Fruit fly (Drosophila melanogaster) whole organism, embryonic: ENCODE data around the gene twf.

Experiments used
- ATbp ChIP-seq: fragments of 200-800 bp; sonication (Bioruptor generic); optimal IDR thresholded peaks from 2 replicates; lab custom pipeline; 2017; ENCODE audit warnings: missing biosample characterization, mild to moderate bottlenecking, missing genetic modification characterization, missing genetic modification reagents
- B-H1 ChIP-seq: fragments of 200-800 bp; sonication (Bioruptor generic); IDR thresholded peaks from 3 replicates; pipeline ENCODE4 v1.3.6; 2022; ENCODE audit warnings: missing biosample characterization, missing genetic modification characterization
- Blimp-1 ChIP-seq: fragments of 200-800 bp; sonication (Bioruptor generic); optimal IDR thresholded peaks from 3 replicates; lab custom pipeline; 2018; ENCODE audit warnings: missing biosample characterization, missing genetic modification characterization, mild to moderate bottlenecking, moderate library complexity, missing genetic modification reagents
- CG10209 ChIP-seq: fragments of 200-800 bp; sonication (Bioruptor generic); optimal IDR thresholded peaks from 3 replicates; lab custom pipeline; 2017; ENCODE audit warnings: missing biosample characterization, mild to moderate bottlenecking, missing genetic modification characterization, missing genetic modification reagents
- CG11504 ChIP-seq: fragments of 200-800 bp; sonication (Bioruptor generic); optimal IDR thresholded peaks from 3 replicates; lab custom pipeline; 2019; ENCODE audit warnings: missing biosample characterization, mild to moderate bottlenecking, missing genetic modification characterization, moderate library complexity
- CG12155 ChIP-seq: fragments of 200-800 bp; sonication (Bioruptor generic); optimal IDR thresholded peaks from 3 replicates; lab custom pipeline; 2016; ENCODE audit warnings: missing biosample characterization, missing genetic modification characterization
- CG14965 ChIP-seq: fragments of 200-800 bp; sonication (Bioruptor generic); optimal IDR thresholded peaks from 2 replicates; lab custom pipeline; 2016; ENCODE audit warnings: missing biosample characterization, missing genetic modification characterization, borderline replicate concordance
- CG15514 ChIP-seq: fragments of 200-800 bp; sonication (Bioruptor generic); optimal IDR thresholded peaks from 3 replicates; lab custom pipeline; 2017; ENCODE audit warnings: missing biosample characterization, missing genetic modification characterization, mild to moderate bottlenecking, moderate library complexity, missing genetic modification reagents
- CG15601 ChIP-seq: fragments of 200-800 bp; sonication (Bioruptor generic); optimal IDR thresholded peaks from 3 replicates; lab custom pipeline; 2019; ENCODE audit warnings: missing biosample characterization, mild to moderate bottlenecking, missing genetic modification characterization, moderate library complexity
- CG17568 ChIP-seq: fragments of 200-800 bp; sonication (Bioruptor generic); optimal IDR thresholded peaks from 2 replicates; lab custom pipeline; 2018; ENCODE audit warnings: missing biosample characterization, mild to moderate bottlenecking, missing genetic modification characterization, moderate library complexity
- CG18764 ChIP-seq: fragments of 200-800 bp; sonication (Bioruptor generic); optimal IDR thresholded peaks from 3 replicates; lab custom pipeline; 2016; ENCODE audit warnings: missing biosample characterization, missing genetic modification characterization
- CG30403 ChIP-seq: fragments of 200-800 bp; sonication (Bioruptor generic); optimal IDR thresholded peaks from 3 replicates; lab custom pipeline; 2016; ENCODE audit warnings: missing biosample characterization, missing genetic modification characterization
- CG31365 ChIP-seq: fragments of 200-800 bp; sonication (Bioruptor generic); optimal IDR thresholded peaks from 2 replicates; lab custom pipeline; 2018; ENCODE audit warnings: missing biosample characterization, mild to moderate bottlenecking, missing genetic modification characterization
- CG31388 ChIP-seq: fragments of 200-800 bp; sonication (Bioruptor generic); optimal IDR thresholded peaks from 2 replicates; lab custom pipeline; 2016; ENCODE audit warnings: missing biosample characterization, missing genetic modification characterization
- CG33213 ChIP-seq: fragments of 200-800 bp; sonication (Bioruptor generic); optimal IDR thresholded peaks from 3 replicates; lab custom pipeline; 2016; ENCODE audit warnings: missing biosample characterization, missing genetic modification characterization
- CG3407 ChIP-seq: fragments of 200-800 bp; sonication (Bioruptor generic); optimal IDR thresholded peaks from 2 replicates; lab custom pipeline; 2018; ENCODE audit warnings: missing biosample characterization, mild to moderate bottlenecking, missing genetic modification characterization
- CG34422 ChIP-seq: fragments of 200-800 bp; sonication (Bioruptor generic); IDR thresholded peaks from 3 replicates; pipeline ENCODE4 v1.3.6; 2022; ENCODE audit warnings: missing biosample characterization, missing genetic modification characterization
- CG3847 ChIP-seq: fragments of 200-800 bp; sonication (Bioruptor generic); IDR thresholded peaks from 2 replicates; pipeline ENCODE4 v1.3.6; 2022; ENCODE audit warnings: missing biosample characterization, missing genetic modification characterization
- CG4617 ChIP-seq: fragments of 200-800 bp; sonication (Bioruptor generic); optimal IDR thresholded peaks from 3 replicates; lab custom pipeline; 2016; ENCODE audit warnings: missing biosample characterization, missing genetic modification characterization, borderline replicate concordance
- CG6272 ChIP-seq: fragments of 200-800 bp; sonication (Bioruptor generic); IDR thresholded peaks from 2 replicates; pipeline ENCODE4 v1.3.6; 2022; ENCODE audit warnings: missing biosample characterization, missing genetic modification characterization
- CG7357 ChIP-seq: fragments of 200-800 bp; sonication (Bioruptor generic); IDR thresholded peaks from 3 replicates; pipeline ENCODE4 v1.3.6; 2022; ENCODE audit warnings: missing biosample characterization, missing genetic modification characterization
- CG7963 ChIP-seq: fragments of 200-800 bp; sonication (Bioruptor generic); IDR thresholded peaks from 3 replicates; pipeline ENCODE4 v1.3.6; 2022; ENCODE audit warnings: missing biosample characterization, missing genetic modification characterization; ENCODE audit not compliant: partially characterized antibody
- CTCF ChIP-seq: fragments of 200-800 bp; sonication (Bioruptor generic); optimal IDR thresholded peaks from 2 replicates; lab custom pipeline; 2017; ENCODE audit warnings: missing biosample characterization, mild to moderate bottlenecking, missing genetic modification characterization, moderate library complexity
- Fer3 ChIP-seq: fragments of 200-800 bp; sonication (Bioruptor generic); optimal IDR thresholded peaks from 2 replicates; lab custom pipeline; 2018; ENCODE audit warnings: missing biosample characterization, mild to moderate bottlenecking, missing genetic modification characterization, moderate library complexity
- Lpt ChIP-seq: fragments of >200 bp; optimal IDR thresholded peaks from 2 replicates; lab custom pipeline; 2018; ENCODE audit warnings: missing biosample characterization, missing genetic modification characterization
- NC2β ChIP-seq: fragments of 200-800 bp; sonication (Bioruptor generic); optimal IDR thresholded peaks from 2 replicates; lab custom pipeline; 2016; ENCODE audit warnings: missing biosample characterization, missing genetic modification characterization
- Neu2 ChIP-seq: fragments of 200-800 bp; sonication (Bioruptor generic); optimal IDR thresholded peaks from 3 replicates; lab custom pipeline; 2016; ENCODE audit warnings: missing biosample characterization, missing genetic modification characterization, borderline replicate concordance
- Nf-YB ChIP-seq: fragments of 200-800 bp; sonication (Bioruptor generic); optimal IDR thresholded peaks from 3 replicates; lab custom pipeline; 2019; ENCODE audit warnings: missing biosample characterization, mild to moderate bottlenecking, missing genetic modification characterization, moderate library complexity
- Ravus ChIP-seq: fragments of 200-800 bp; sonication (Bioruptor generic); IDR thresholded peaks from 2 replicates; pipeline ENCODE4 v1.3.6; 2022; ENCODE audit warnings: missing biosample characterization, missing genetic modification characterization
- Rfx ChIP-seq: fragments of 200-800 bp; sonication (Bioruptor generic); IDR thresholded peaks from 2 replicates; pipeline ENCODE4 v1.3.6; 2022; ENCODE audit warnings: missing biosample characterization, missing genetic modification characterization
- Rx ChIP-seq: fragments of 200-800 bp; sonication (Bioruptor generic); IDR thresholded peaks from 2 replicates; pipeline ENCODE4 v1.3.6; 2022; ENCODE audit warnings: missing biosample characterization, missing genetic modification characterization
- Taf1 ChIP-seq: fragments of 200-800 bp; sonication (Bioruptor generic); IDR thresholded peaks from 2 replicates; pipeline ENCODE4 v1.3.6; 2022; ENCODE audit warnings: missing biosample characterization, missing genetic modification characterization
- Xbp1 ChIP-seq: fragments of 200-800 bp; sonication (Bioruptor generic); optimal IDR thresholded peaks from 3 replicates; lab custom pipeline; 2016; ENCODE audit warnings: missing biosample characterization, mild to moderate bottlenecking, missing genetic modification characterization
- ara ChIP-seq: fragments of 200-800 bp; sonication (Bioruptor generic); IDR thresholded peaks from 2 replicates; pipeline ENCODE4 v1.3.6; 2022; ENCODE audit warnings: missing biosample characterization, missing genetic modification characterization
- ase ChIP-seq: fragments of 200-800 bp; sonication (Bioruptor generic); IDR thresholded peaks from 3 replicates; pipeline ENCODE4 v1.3.6; 2022; ENCODE audit warnings: missing biosample characterization, missing genetic modification characterization
- ash1 ChIP-seq: fragments of 200-800 bp; sonication (Bioruptor generic); optimal IDR thresholded peaks from 2 replicates; lab custom pipeline; 2018; ENCODE audit warnings: missing biosample characterization, mild to moderate bottlenecking, missing genetic modification characterization
- az2 ChIP-seq: fragments of 200-800 bp; sonication (Bioruptor generic); optimal IDR thresholded peaks from 3 replicates; lab custom pipeline; 2016; ENCODE audit warnings: missing biosample characterization, missing genetic modification characterization
- bcd ChIP-seq: fragments of 200-800 bp; sonication (Bioruptor generic); optimal IDR thresholded peaks from 2 replicates; lab custom pipeline; 2017; ENCODE audit warnings: missing biosample characterization, mild to moderate bottlenecking, missing genetic modification characterization
- ci ChIP-seq: fragments of 200-800 bp; sonication (Bioruptor generic); IDR thresholded peaks from 3 replicates; pipeline ENCODE4 v1.3.6; 2022; ENCODE audit warnings: missing biosample characterization, missing genetic modification characterization
- dysf ChIP-seq: fragments of 200-800 bp; sonication (Bioruptor generic); IDR thresholded peaks from 3 replicates; pipeline ENCODE4 v1.3.6; 2022; ENCODE audit warnings: missing biosample characterization, missing genetic modification characterization
- eve ChIP-seq, 2 experiments: fragments of >200 bp; optimal IDR thresholded peaks; 2 replicates each; lab custom pipeline; 2017; ENCODE audit warnings: missing biosample characterization in 2 of 2, missing genetic modification characterization in 2 of 2
- fd96Cb ChIP-seq: fragments of 200-800 bp; sonication (Bioruptor generic); optimal IDR thresholded peaks from 2 replicates; lab custom pipeline; 2018; ENCODE audit warnings: missing biosample characterization, mild to moderate bottlenecking, missing genetic modification characterization, moderate library complexity
- gcm ChIP-seq: fragments of 200-800 bp; sonication (Bioruptor generic); optimal IDR thresholded peaks from 2 replicates; lab custom pipeline; 2019; ENCODE audit warnings: missing biosample characterization, mild to moderate bottlenecking, missing genetic modification characterization, moderate library complexity
- hkb ChIP-seq, 2 experiments: fragments of 200-800 bp in 1 of 2; fragments of >200 bp in 1 of 2; sonication (Bioruptor generic) in 1 of 2; IDR thresholded peaks in 1 of 2; optimal IDR thresholded peaks in 1 of 2; 2 replicates each; pipeline versions ENCODE4 v1.3.6 to Lab custom; 2017 to 2022; ENCODE audit warnings: missing biosample characterization in 1 of 2, missing genetic modification characterization in 1 of 2
- jumu ChIP-seq: fragments of 200-800 bp; sonication (Bioruptor generic); optimal IDR thresholded peaks from 3 replicates; lab custom pipeline; 2016; ENCODE audit warnings: missing biosample characterization, missing genetic modification characterization
- otp ChIP-seq: fragments of 200-800 bp; sonication (Bioruptor generic); IDR thresholded peaks from 3 replicates; pipeline ENCODE4, ENCODE4 v1.3.6; 2022; ENCODE audit warnings: missing biosample characterization, missing genetic modification characterization
- pros ChIP-seq: fragments of 200-800 bp; sonication (Bioruptor generic); optimal IDR thresholded peaks from 3 replicates; lab custom pipeline; 2019; ENCODE audit warnings: missing biosample characterization, mild to moderate bottlenecking, missing genetic modification characterization, moderate library complexity
- ranshi ChIP-seq: fragments of 200-800 bp; sonication (Bioruptor generic); IDR thresholded peaks from 2 replicates; pipeline ENCODE4 v1.3.6; 2022; ENCODE audit warnings: missing biosample characterization, missing genetic modification characterization
- tx ChIP-seq: fragments of 200-800 bp; sonication (Bioruptor generic); optimal IDR thresholded peaks from 2 replicates; lab custom pipeline; 2016; ENCODE audit warnings: missing biosample characterization, missing genetic modification characterization
- yki ChIP-seq: fragments of >200 bp; optimal IDR thresholded peaks from 3 replicates; lab custom pipeline; 2018

The twf gene

dm6 chr3R:14088887-14089567, 33.4 kb upstream of the twf start, which contains the start of gene Npc2b (continued):
- TF ChIP-seq CG4617: peak; percentile 43
- TF ChIP-seq CG11504 (tag; lab: Kevin White, UChicago): peak; percentile 74
- TF ChIP-seq CG18764 (GFP tag; lab: Kevin White, UChicago): peak; percentile 17
- peak; percentile 12 for TF ChIP-seq ash1
- TF ChIP-seq eve (GFP tag; optimal IDR thresholded peaks at IDR 0.05; lab: Kevin White, UChicago): peak in 1 of 2 experiments; percentile 37
- TF ChIP-seq CG12155 (GFP tag; lab: Kevin White, UChicago): peak; percentile 47
- TF ChIP-seq CG17568 (GFP tag; lab: Kevin White, UChicago): peak; percentile 65
- peak; percentile 49 for TF ChIP-seq CG10209 (GFP tag; lab: Kevin White, UChicago)
- TF ChIP-seq az2 (GFP tag; lab: Kevin White, UChicago): peak; percentile 64
- peak; percentile 95 for TF ChIP-seq CG15514 (GFP tag; lab: Kevin White, UChicago)
- 0 out of 2 replicates have a peak, but pooled peaks have one; percentile 30 for TF ChIP-seq CG6272 (GFP tag; lab: Robert Waterston, UW)
- TF ChIP-seq ci (GFP tag; lab: Robert Waterston, UW): peak; percentile 55; the same call in 2 of the 3 replicates
- peak; percentile 99 for TF ChIP-seq CTCF (GFP tag; lab: Kevin White, UChicago)
- peak; percentile 50 for TF ChIP-seq ATbp (GFP tag; lab: Kevin White, UChicago)
- TF ChIP-seq Blimp-1 (GFP tag; lab: Kevin White, UChicago): peak; percentile 68
- TF ChIP-seq otp (GFP tag; lab: Robert Waterston, UW): 0 out of 3 replicates have a peak, but pooled peaks have one; percentile 34
- TF ChIP-seq Taf1: no peak
- peak; percentile 31 for TF ChIP-seq bcd (GFP tag; lab: Kevin White, UChicago)
- no peak for TF ChIP-seq CG31365 (tag; lab: Kevin White, UChicago)
- TF ChIP-seq tx (GFP tag; lab: Kevin White, UChicago): peak; percentile 15
- peak; percentile 55 for TF ChIP-seq Fer3
- TF ChIP-seq CG7357: 0 out of 3 replicates have a peak, but pooled peaks have one; percentile 24
- peak; percentile 80 for TF ChIP-seq Rfx (GFP tag; lab: Robert Waterston, UW)
- TF ChIP-seq CG31388: peak; percentile 18
- no peak for TF ChIP-seq CG7963 (GFP tag; lab: Robert Waterston, UW)
- no peak for TF ChIP-seq jumu (GFP tag; lab: Kevin White, UChicago)
- TF ChIP-seq hkb (optimal IDR thresholded peaks at IDR 0.05; lab: Kevin White, UChicago): no peak
- peak; percentile 59 for TF ChIP-seq hkb (GFP tag; IDR thresholded peaks at IDR 0.05; lab: Robert Waterston, UW)
- TF ChIP-seq gcm (GFP tag; lab: Kevin White, UChicago): peak; percentile 4
- no peak for TF ChIP-seq Lpt (GFP tag; lab: Kevin White, UChicago)
- TF ChIP-seq CG15601: peak; percentile 17

- TF ChIP-seq Neu2 (GFP tag; lab: Kevin White, UChicago) (no peak), Xbp1 (peak; percentile 30), Nf-YB (GFP tag; lab: Kevin White, UChicago) (peak; percentile 18), CG3847 (peak; percentile 26; the same call in 1 of the 2 replicates), ranshi (GFP tag; lab: Robert Waterston, UW) (0 out of 2 replicates have a peak, but pooled peaks have one; percentile 13), ara (GFP tag; lab: Robert Waterston, UW) (peak; percentile 53; the same call in 1 of the 2 replicates), dysf (GFP tag; lab: Robert Waterston, UW) (peak; percentile 74), Ravus (GFP tag; lab: Robert Waterston, UW) (no peak), hkb (optimal IDR thresholded peaks at IDR 0.05; lab: Kevin White, UChicago) (no peak), hkb (GFP tag; IDR thresholded peaks at IDR 0.05; lab: Robert Waterston, UW) (peak; percentile 70), CG34422 (GFP tag; lab: Robert Waterston, UW) (peak; percentile 66; the same call in 1 of the 3 replicates), fd96Cb (tag; lab: Kevin White, UChicago) (peak; percentile 53), B-H1 (peak; percentile 36; the same call in 1 of the 3 replicates), CG33213 (GFP tag; lab: Kevin White, UChicago) (no peak), NC2β (GFP tag; lab: Kevin White, UChicago) (no peak), CG3407 (GFP tag; lab: Kevin White, UChicago) (no peak), Rx (GFP tag; lab: Robert Waterston, UW) (no peak), pros (GFP tag; lab: Kevin White, UChicago) (no peak), ase (GFP tag; lab: Robert Waterston, UW) (no peak), yki (no peak), CG30403 (GFP tag; lab: Kevin White, UChicago) (peak; percentile 53), CG14965 (GFP tag; lab: Kevin White, UChicago) (no peak)
Observed at dm6 chr3R:14095428-14095827, 27.0 kb upstream of the twf start.
